Worm (Caenorhabditis elegans): ENCODE measurements around the gene F52H2.1.

F52H2.1 gene

ce11 chrX:2598833-2599279 lies 26.0 kb downstream of the F52H2.1 start:
- TF ChIP-seq F49E8.2 (tag; optimal IDR thresholded peaks at IDR 0.05; ENCODE audit: borderline replicate concordance) (no peak), lin-39 (tag; optimal IDR thresholded peaks at IDR 0.05) (no peak), tag-97 (GFP tag; IDR thresholded peaks at IDR 0.05) (no peak), mxl-2 (GFP tag; conservative IDR thresholded peaks at IDR 0.05) (no peak), fos-1 (tag; optimal IDR thresholded peaks at IDR 0.05) (no peak), mes-2 (tag; optimal IDR thresholded peaks at IDR 0.05; ENCODE audit: poor library complexity, severe bottlenecking) (no peak), ctbp-1 (GFP tag; IDR thresholded peaks at IDR 0.05) (peak; percentile 91), gei-8 (GFP tag; optimal IDR thresholded peaks at IDR 0.05) (no peak), ztf-7 (tag; optimal IDR thresholded peaks at IDR 0.05) (no peak), dve-1 (tag; optimal IDR thresholded peaks at IDR 0.05; ENCODE audit: insufficient read depth) (no peak), cey-2 (tag; optimal IDR thresholded peaks at IDR 0.05; ENCODE audit: borderline replicate concordance, insufficient read depth) (no peak), unc-62 (GFP tag; optimal IDR thresholded peaks at IDR 0.05 in 1 of 2) (peak in 1 of 2 experiments; percentile 62), unc-62 (tag; optimal IDR thresholded peaks at IDR 0.05) (no peak), ceh-28 (tag; optimal IDR thresholded peaks at IDR 0.05) (no peak), nhr-11 (tag; optimal IDR thresholded peaks at IDR 0.05) (peak; percentile 58), hmg-1.1 (GFP tag; IDR thresholded peaks at IDR 0.05) (peak; percentile 85), lin-13 (GFP tag; optimal IDR thresholded peaks at IDR 0.05) (no peak), T26A8.4 (GFP tag; IDR thresholded peaks at IDR 0.05) (no peak), egl-27 (tag; optimal IDR thresholded peaks at IDR 0.05) (no peak), zfp-3 (GFP tag; conservative IDR thresholded peaks at IDR 0.05) (no peak), lsy-2 (tag; optimal IDR thresholded peaks at IDR 0.05) (peak; percentile 61 to 81), tra-1 (GFP tag; IDR thresholded peaks at IDR 0.05) (no peak), daf-12 (tag; optimal IDR thresholded peaks at IDR 0.05) (no peak), lin-29 (GFP tag; IDR thresholded peaks at IDR 0.05) (no peak), F37D6.2 (tag; optimal IDR thresholded peaks at IDR 0.05) (peak; percentile 71), F44E2.7 (GFP tag; IDR thresholded peaks at IDR 0.05) (no peak), R02D3.7 (tag; optimal IDR thresholded peaks at IDR 0.05) (no peak), nhr-28 (tag; optimal IDR thresholded peaks at IDR 0.05) (peak; percentile 35), saeg-2 (GFP tag; IDR thresholded peaks at IDR 0.05) (no peak), hlh-30 (tag; optimal IDR thresholded peaks at IDR 0.05; ENCODE audit: insufficient read depth) (peak; percentile 0), daf-8 (GFP tag; IDR thresholded peaks at IDR 0.05) (no peak), lin-1 (GFP tag; IDR thresholded peaks at IDR 0.05) (0 out of 2 replicates have a peak, but pooled peaks have one; percentile 6), lir-3 (tag; optimal IDR thresholded peaks at IDR 0.05) (no peak), vab-7 (GFP tag; IDR thresholded peaks at IDR 0.05) (0 out of 2 replicates have a peak, but pooled peaks have one; percentile 36), sdz-12 (GFP tag; optimal IDR thresholded peaks at IDR 0.05) (no peak), nhr-41 (GFP tag; IDR thresholded peaks at IDR 0.05) (no peak), hif-1 (tag; optimal IDR thresholded peaks at IDR 0.05) (peak; percentile 50 to 98), zip-2 (tag; optimal IDR thresholded peaks at IDR 0.05) (no peak), unc-39 (tag; optimal IDR thresholded peaks at IDR 0.05) (no peak), spr-1 (tag; optimal IDR thresholded peaks at IDR 0.05) (no peak), Y75B8A.6 (GFP tag; IDR thresholded peaks at IDR 0.05) (no peak), jun-1 (tag; optimal IDR thresholded peaks at IDR 0.05) (no peak), lin-38 (GFP tag; IDR thresholded peaks at IDR 0.05) (0 out of 2 replicates have a peak, but pooled peaks have one; percentile 24), dmd-8 (GFP tag; IDR thresholded peaks at IDR 0.05) (no peak), spr-3 (GFP tag; optimal IDR thresholded peaks at IDR 0.05) (no peak), mdt-29 (GFP tag; IDR thresholded peaks at IDR 0.05) (0 out of 2 replicates have a peak, but pooled peaks have one; percentile 1), T20F7.1 (GFP tag; optimal IDR thresholded peaks at IDR 0.05) (no peak), snpc-1.2 (GFP tag; IDR thresholded peaks at IDR 0.05) (no peak), Y105C5A.15 (GFP tag; IDR thresholded peaks at IDR 0.05) (no peak), Y5F2A.4 (GFP tag; optimal IDR thresholded peaks at IDR 0.05) (no peak), pqm-1 (tag; optimal IDR thresholded peaks at IDR 0.05) (no peak)
